Worm (Caenorhabditis elegans) whole organism, L1 larva: ENCODE results near the gene ceh-13.

ENCODE experiments used
- ceh-8 ChIP-seq: fragments of 200-800 bp; sonication (Bioruptor generic); optimal IDR thresholded peaks from 2 replicates; lab custom pipeline; 2018; ENCODE audit warnings: mild to moderate bottlenecking, missing genetic modification characterization, moderate library complexity, missing compliant biosample characterization
- fos-1 ChIP-seq: fragments of 150-350 bp; optimal IDR thresholded peaks from 2 replicates; lab custom pipeline; 2014; ENCODE audit warnings: missing biosample characterization, missing genetic modification characterization
- lin-15B ChIP-seq: fragments of 150-350 bp; sonication (generic microtip); optimal IDR thresholded peaks from 3 replicates; lab custom pipeline; 2014; ENCODE audit warnings: missing biosample characterization, missing genetic modification characterization
- lir-3 ChIP-seq: sonication (generic microtip); optimal IDR thresholded peaks from 2 replicates; lab custom pipeline; 2016; ENCODE audit warnings: mild to moderate bottlenecking, missing genetic modification characterization, moderate library complexity, missing compliant biosample characterization; ENCODE audit not compliant: poor library complexity
- mep-1 ChIP-seq: fragments of 150-350 bp; optimal IDR thresholded peaks from 2 replicates; lab custom pipeline; 2014; ENCODE audit warnings: missing biosample characterization, missing genetic modification characterization
- nhr-28 ChIP-seq: fragments of 150-350 bp; optimal IDR thresholded peaks from 2 replicates; lab custom pipeline; 2014; ENCODE audit warnings: missing biosample characterization, missing genetic modification characterization
- nhr-76 ChIP-seq: sonication (generic microtip); optimal IDR thresholded peaks from 2 replicates; lab custom pipeline; 2017; ENCODE audit warnings: missing biosample characterization, missing genetic modification characterization
- pqm-1 ChIP-seq: sonication (generic microtip); optimal IDR thresholded peaks from 3 replicates; lab custom pipeline; 2017; ENCODE audit warnings: missing biosample characterization, missing genetic modification characterization
- snpc-4 ChIP-seq: fragments of 150-350 bp; optimal IDR thresholded peaks from 2 replicates; lab custom pipeline; 2014; ENCODE audit warnings: missing biosample characterization, missing genetic modification characterization
- sox-4 ChIP-seq: sonication (generic microtip); optimal IDR thresholded peaks from 2 replicates; lab custom pipeline; 2016; ENCODE audit warnings: missing genetic modification characterization, missing compliant biosample characterization
- sup-37 ChIP-seq: fragments of 200-800 bp; sonication (Bioruptor generic); optimal IDR thresholded peaks from 2 replicates; lab custom pipeline; 2018; ENCODE audit warnings: mild to moderate bottlenecking, missing genetic modification characterization, missing compliant biosample characterization
- unc-130 ChIP-seq: fragments of 150-350 bp; optimal IDR thresholded peaks from 2 replicates; lab custom pipeline; 2017; ENCODE audit warnings: missing biosample characterization, missing genetic modification characterization, inconsistent platforms
- unc-98 ChIP-seq: fragments of 200-800 bp; sonication (Bioruptor generic); IDR thresholded peaks from 2 replicates; pipeline ENCODE4 v1.3.6; 2022; ENCODE audit warnings: missing genetic modification characterization, missing compliant biosample characterization

ce11 chrIII:7545189-7545588, 10.3 kb upstream of the ceh-13 start:
- TF ChIP-seq fos-1 (no peak), lin-15B (tag; lab: Kevin White, UChicago) (no peak), unc-98 (GFP tag; lab: Robert Waterston, UW) (no peak), ceh-8 (GFP tag; lab: Kevin White, UChicago) (no peak), nhr-76 (tag; lab: Kevin White, UChicago) (no peak), nhr-28 (tag; lab: Kevin White, UChicago) (no peak), unc-130 (no peak), mep-1 (no peak), lir-3 (tag; lab: Kevin White, UChicago) (no peak), pqm-1 (tag; lab: Kevin White, UChicago) (no peak), sup-37 (GFP tag; lab: Kevin White, UChicago) (no peak), snpc-4 (tag; lab: Kevin White, UChicago) (no peak), sox-4 (tag; lab: Kevin White, UChicago) (no peak)
